Fruit fly (Drosophila melanogaster): ENCODE results near the gene Setd3.

Setd3 gene

dm6 chrX:7004101-7004700 is 35.7 kb upstream of the Setd3 start (continued):
- 0 out of 2 replicates have a peak, but pooled peaks have one; percentile 42 for TF ChIP-seq CG16779 (GFP tag; IDR thresholded peaks at IDR 0.05)
- peak; percentile 83 for TF ChIP-seq CG8359 (GFP tag; optimal IDR thresholded peaks at IDR 0.05; ENCODE audit: borderline replicate concordance)
- peak; percentile 79 for TF ChIP-seq bcd (GFP tag; optimal IDR thresholded peaks at IDR 0.05)
- peak; percentile 74 for TF ChIP-seq trem (tag; optimal IDR thresholded peaks at IDR 0.05)
- peak; percentile 66 for TF ChIP-seq CG4854 (GFP tag; optimal IDR thresholded peaks at IDR 0.05)
- TF ChIP-seq trh (GFP tag; optimal IDR thresholded peaks at IDR 0.05), result peak; percentile 83
- peak; percentile 64 for TF ChIP-seq CG7839 (tag; optimal IDR thresholded peaks at IDR 0.05)
- peak; percentile 29 for TF ChIP-seq Chrac-16 (GFP tag; optimal IDR thresholded peaks at IDR 0.05)
- TF ChIP-seq CG10267 (tag; optimal IDR thresholded peaks at IDR 0.05), result peak; percentile 76
- TF ChIP-seq CG2889 (GFP tag; IDR thresholded peaks at IDR 0.05), result 0 out of 3 replicates have a peak, but pooled peaks have one; percentile 25
- peak; percentile 93 for TF ChIP-seq Vsx1 (GFP tag; optimal IDR thresholded peaks at IDR 0.05)
- peak; percentile 74 for TF ChIP-seq crc (GFP tag; optimal IDR thresholded peaks at IDR 0.05)
- TF ChIP-seq sd (tag; optimal IDR thresholded peaks at IDR 0.05), result peak; percentile 59
- TF ChIP-seq Hsf (GFP tag; optimal IDR thresholded peaks at IDR 0.05), result peak; percentile 56
- TF ChIP-seq hb (GFP tag; IDR thresholded peaks at IDR 0.05; ENCODE audit: partially characterized antibody), result no peak
- peak; percentile 82 for TF ChIP-seq CG18619 (GFP tag; optimal IDR thresholded peaks at IDR 0.05)
- 0 out of 2 replicates have a peak, but pooled peaks have one; percentile 23 for TF ChIP-seq Ptx1 (GFP tag; IDR thresholded peaks at IDR 0.05)
- TF ChIP-seq org-1 (GFP tag; optimal IDR thresholded peaks at IDR 0.05), result peak; percentile 92
- no peak for TF ChIP-seq hkb (optimal IDR thresholded peaks at IDR 0.05)
- peak; percentile 86 for TF ChIP-seq hkb (GFP tag; IDR thresholded peaks at IDR 0.05)
- peak; percentile 29; the same call in 1 of the 2 replicates for TF ChIP-seq lmd (GFP tag; IDR thresholded peaks at IDR 0.05)
- peak; percentile 87 for TF ChIP-seq gcm (GFP tag; optimal IDR thresholded peaks at IDR 0.05)
- peak; percentile 20; the same call in 1 of the 2 replicates for TF ChIP-seq gsb (GFP tag; IDR thresholded peaks at IDR 0.05)
- 0 out of 2 replicates have a peak, but pooled peaks have one; percentile 23 for TF ChIP-seq slbo (GFP tag; IDR thresholded peaks at IDR 0.05)
- no peak for TF ChIP-seq ato (GFP tag; IDR thresholded peaks at IDR 0.05; ENCODE audit: partially characterized antibody)
- peak; percentile 59 for TF ChIP-seq CG4730 (GFP tag; IDR thresholded peaks at IDR 0.05)
- TF ChIP-seq chif (GFP tag; optimal IDR thresholded peaks at IDR 0.05), result peak; percentile 82 to 84
- TF ChIP-seq CG11723 (GFP tag; optimal IDR thresholded peaks at IDR 0.05), result peak; percentile 84
- TF ChIP-seq H15 (GFP tag; IDR thresholded peaks at IDR 0.05), result peak; percentile 54; the same call in 1 of the 3 replicates
- TF ChIP-seq Dbx (GFP tag; IDR thresholded peaks at IDR 0.05), result peak; percentile 61; the same call in 1 of the 3 replicates
- no peak for TF ChIP-seq knrl (GFP tag; IDR thresholded peaks at IDR 0.05; ENCODE audit: partially characterized antibody)
- peak; percentile 48 for TF ChIP-seq CG16815 (GFP tag; optimal IDR thresholded peaks at IDR 0.05)
- no peak for TF ChIP-seq nerfin-2 (GFP tag; IDR thresholded peaks at IDR 0.05; ENCODE audit: partially characterized antibody)
- peak; percentile 79 for TF ChIP-seq CG4820 (GFP tag; optimal IDR thresholded peaks at IDR 0.05)
- TF ChIP-seq corto (GFP tag; optimal IDR thresholded peaks at IDR 0.05), result no peak
- peak; percentile 30 for TF ChIP-seq gro (GFP tag; optimal IDR thresholded peaks at IDR 0.05)
- TF ChIP-seq CG10959 (GFP tag; IDR thresholded peaks at IDR 0.05), result peak; percentile 82
- TF ChIP-seq B-H2 (GFP tag; optimal IDR thresholded peaks at IDR 0.05), result no peak
- peak; percentile 44; the same call in 1 of the 2 replicates for TF ChIP-seq H2.0 (GFP tag; IDR thresholded peaks at IDR 0.05)

- TF ChIP-seq sc (optimal IDR thresholded peaks at IDR 0.05), result no peak
- TF ChIP-seq sc (GFP tag; optimal IDR thresholded peaks at IDR 0.05), result peak; percentile 22
- no peak for TF ChIP-seq dimm (GFP tag; IDR thresholded peaks at IDR 0.05)
- no peak for TF ChIP-seq Doc3 (GFP tag; IDR thresholded peaks at IDR 0.05; ENCODE audit: partially characterized antibody)
- TF ChIP-seq Myb (GFP tag; optimal IDR thresholded peaks at IDR 0.05), result no peak
- TF ChIP-seq CG9215 (GFP tag; IDR thresholded peaks at IDR 0.05), result peak; percentile 41; the same call in 1 of the 2 replicates
- TF ChIP-seq CG12659 (GFP tag; optimal IDR thresholded peaks at IDR 0.05), result peak; percentile 45
- TF ChIP-seq HLH4C (GFP tag; IDR thresholded peaks at IDR 0.05; ENCODE audit: partially characterized antibody), result no peak
- TF ChIP-seq CG1792 (GFP tag; optimal IDR thresholded peaks at IDR 0.05), result peak; percentile 23
- no peak for TF ChIP-seq Dref (GFP tag; IDR thresholded peaks at IDR 0.05)
- TF ChIP-seq CG3065 (GFP tag; optimal IDR thresholded peaks at IDR 0.05), result no peak
- TF ChIP-seq CG12391 (tag; optimal IDR thresholded peaks at IDR 0.05), result peak; percentile 47
- no peak for TF ChIP-seq Dbx (GFP tag; IDR thresholded peaks at IDR 0.05)
These were observed 32.7 kb upstream of the Setd3 start for dm6 chrX:7001135-7001769.
